Worm (Caenorhabditis elegans) whole organism, late embryonic: ENCODE data around the gene F13A7.12.

ENCODE experiments used
- F13H6.1 ChIP-seq: sonication (generic microtip); optimal IDR thresholded peaks from 2 replicates; lab custom pipeline; 2016; ENCODE audit warnings: missing genetic modification characterization, missing compliant biosample characterization
- K09A11.1 ChIP-seq: sonication (generic microtip); optimal IDR thresholded peaks from 2 replicates; lab custom pipeline; 2017; ENCODE audit warnings: antibody characterized with exemption, mild to moderate bottlenecking, missing genetic modification characterization, missing compliant biosample characterization; ENCODE audit not compliant: insufficient read depth
- ahr-1 ChIP-seq: sonication (generic microtip); optimal IDR thresholded peaks from 2 replicates; lab custom pipeline; 2016; ENCODE audit warnings: missing genetic modification characterization, missing compliant biosample characterization
- ama-1 ChIP-seq: fragments of 150-350 bp; optimal IDR thresholded peaks from 2 replicates; lab custom pipeline; 2014
- ceh-14 ChIP-seq: sonication (generic microtip); optimal IDR thresholded peaks from 2 replicates; lab custom pipeline; 2016; ENCODE audit warnings: missing genotype, missing genetic modification characterization, missing compliant biosample characterization
- ceh-19 ChIP-seq: fragments of 200-800 bp; sonication (Bioruptor generic); optimal IDR thresholded peaks from 2 replicates; lab custom pipeline; 2018; ENCODE audit warnings: mild to moderate bottlenecking, missing genetic modification characterization, missing compliant biosample characterization
- ceh-22 ChIP-seq: sonication (generic microtip); optimal IDR thresholded peaks from 2 replicates; lab custom pipeline; 2017; ENCODE audit warnings: missing biosample characterization, missing genetic modification characterization
- ceh-24 ChIP-seq: sonication (generic microtip); optimal IDR thresholded peaks from 2 replicates; lab custom pipeline; 2016; ENCODE audit warnings: mild to moderate bottlenecking, missing genetic modification characterization, missing compliant biosample characterization
- ceh-30 ChIP-seq: fragments of 150-350 bp; optimal IDR thresholded peaks from 2 replicates; lab custom pipeline; 2014; ENCODE audit warnings: missing biosample characterization, missing genetic modification characterization
- ceh-31 ChIP-seq: sonication (generic microtip); optimal IDR thresholded peaks from 2 replicates; lab custom pipeline; 2016; ENCODE audit warnings: missing genetic modification characterization, missing compliant biosample characterization
- ceh-34 ChIP-seq: sonication (generic microtip); optimal IDR thresholded peaks from 2 replicates; lab custom pipeline; 2016; ENCODE audit warnings: mild to moderate bottlenecking, missing genetic modification characterization, missing compliant biosample characterization
- ceh-45 ChIP-seq: fragments of 200-800 bp; sonication (Bioruptor generic); IDR thresholded peaks from 2 replicates; pipeline ENCODE4 v1.3.6; 2022; ENCODE audit warnings: missing genetic modification reagents, missing genetic modification characterization, missing compliant biosample characterization
- che-1 ChIP-seq: sonication (generic microtip); optimal IDR thresholded peaks from 2 replicates; lab custom pipeline; 2016; ENCODE audit warnings: mild to moderate bottlenecking, missing genetic modification characterization, missing compliant biosample characterization
- dmd-4 ChIP-seq: sonication (generic microtip); optimal IDR thresholded peaks from 2 replicates; lab custom pipeline; 2016; ENCODE audit warnings: borderline replicate concordance, missing genetic modification characterization, missing compliant biosample characterization
- elt-2 ChIP-seq: sonication (generic microtip); optimal IDR thresholded peaks from 2 replicates; lab custom pipeline; 2016; ENCODE audit warnings: missing genetic modification reagents, missing genetic modification characterization, missing compliant biosample characterization
- elt-4 ChIP-seq: sonication (generic microtip); optimal IDR thresholded peaks from 2 replicates; lab custom pipeline; 2016; ENCODE audit warnings: missing genetic modification characterization, missing compliant biosample characterization
- fkh-10 ChIP-seq: fragments of 150-350 bp; optimal IDR thresholded peaks from 2 replicates; lab custom pipeline; 2014; ENCODE audit warnings: missing biosample characterization, missing genetic modification reagents, missing genetic modification characterization
- gmeb-2 ChIP-seq: sonication (generic microtip); optimal IDR thresholded peaks from 2 replicates; lab custom pipeline; 2016; ENCODE audit warnings: missing genetic modification characterization, inconsistent platforms, missing compliant biosample characterization
- hlh-6 ChIP-seq: sonication (generic microtip); optimal IDR thresholded peaks from 2 replicates; lab custom pipeline; 2016; ENCODE audit warnings: missing genotype, missing genetic modification characterization, missing compliant biosample characterization
- hlh-8 ChIP-seq: sonication (generic microtip); optimal IDR thresholded peaks from 2 replicates; lab custom pipeline; 2016; ENCODE audit warnings: missing genotype, missing genetic modification characterization, missing compliant biosample characterization
- lin-11 ChIP-seq: fragments of 200-800 bp; sonication (Bioruptor generic); optimal IDR thresholded peaks from 2 replicates; lab custom pipeline; 2018; ENCODE audit warnings: mild to moderate bottlenecking, missing genetic modification characterization, missing compliant biosample characterization
- mec-3 ChIP-seq: sonication (generic microtip); optimal IDR thresholded peaks from 2 replicates; lab custom pipeline; 2016; ENCODE audit warnings: borderline replicate concordance, missing genetic modification characterization, missing compliant biosample characterization
- nhr-11 ChIP-seq: fragments of 150-350 bp; optimal IDR thresholded peaks from 2 replicates; lab custom pipeline; 2014; ENCODE audit warnings: missing biosample characterization, missing genetic modification characterization
- nhr-232 ChIP-seq: sonication (generic microtip); optimal IDR thresholded peaks from 2 replicates; lab custom pipeline; 2016; ENCODE audit warnings: missing genetic modification characterization, missing compliant biosample characterization
- npax-4 ChIP-seq: sonication (generic microtip); optimal IDR thresholded peaks from 2 replicates; lab custom pipeline; 2016; ENCODE audit warnings: missing genetic modification characterization, missing compliant biosample characterization
- odd-2 ChIP-seq: sonication (generic microtip); optimal IDR thresholded peaks from 2 replicates; lab custom pipeline; 2017; ENCODE audit warnings: antibody characterized with exemption, mild to moderate bottlenecking, missing genetic modification characterization, missing compliant biosample characterization
- pag-3 ChIP-seq: sonication (generic microtip); optimal IDR thresholded peaks from 2 replicates; lab custom pipeline; 2016; ENCODE audit warnings: missing compliant biosample characterization, missing genetic modification characterization, borderline replicate concordance
- pax-1 ChIP-seq: fragments of 150-350 bp; optimal IDR thresholded peaks from 2 replicates; lab custom pipeline; 2014; ENCODE audit warnings: missing biosample characterization, missing genetic modification characterization
- pha-4 ChIP-seq: fragments of 150-350 bp; optimal IDR thresholded peaks from 2 replicates; lab custom pipeline; 2018; ENCODE audit warnings: missing biosample characterization, missing genetic modification reagents, missing genetic modification characterization
- pros-1 ChIP-seq: fragments of 150-350 bp; optimal IDR thresholded peaks from 2 replicates; lab custom pipeline; 2014; ENCODE audit warnings: missing biosample characterization, missing genetic modification reagents, missing genetic modification characterization
- rnt-1 ChIP-seq: sonication (generic microtip); optimal IDR thresholded peaks from 2 replicates; lab custom pipeline; 2016; ENCODE audit warnings: missing genetic modification characterization, missing compliant biosample characterization
- syd-9 ChIP-seq: sonication (generic microtip); optimal IDR thresholded peaks from 2 replicates; lab custom pipeline; 2016; ENCODE audit warnings: mild to moderate bottlenecking, missing genetic modification characterization, moderate library complexity, missing compliant biosample characterization
- tbx-7 ChIP-seq: sonication (generic microtip); optimal IDR thresholded peaks from 2 replicates; lab custom pipeline; 2016; ENCODE audit warnings: missing genotype, missing genetic modification characterization, missing compliant biosample characterization
- unc-42 ChIP-seq: sonication (generic microtip); optimal IDR thresholded peaks from 2 replicates; lab custom pipeline; 2016; ENCODE audit warnings: missing genotype, missing genetic modification characterization, missing compliant biosample characterization
- unc-55 ChIP-seq: sonication (generic microtip); optimal IDR thresholded peaks from 2 replicates; lab custom pipeline; 2017; ENCODE audit warnings: missing biosample characterization, missing genetic modification reagents, missing genetic modification characterization
- zip-5 ChIP-seq: sonication (generic microtip); optimal IDR thresholded peaks from 2 replicates; lab custom pipeline; 2016; ENCODE audit warnings: missing genetic modification characterization, missing compliant biosample characterization
- ztf-16 ChIP-seq: sonication (generic microtip); optimal IDR thresholded peaks from 2 replicates; lab custom pipeline; 2017; ENCODE audit warnings: missing genetic modification characterization, missing compliant biosample characterization

The F13A7.12 gene

ce11 chrV:16435510-16435909 is 39.7 kb downstream of the F13A7.12 start, which contains the start of the genes F26D2.13 and F26D2.14:
Gene F26D2.13 (minus strand): TSS chrV:16435610.
Gene F26D2.14 (plus strand): TSS chrV:16435855.
- TF ChIP-seq elt-2 (tag; lab: Kevin White, UChicago) (no peak), odd-2 (tag; lab: Kevin White, UChicago) (no peak), ahr-1 (tag; lab: Kevin White, UChicago) (no peak), hlh-6 (tag; lab: Kevin White, UChicago) (no peak), ceh-45 (GFP tag; lab: Robert Waterston, UW) (no peak), nhr-232 (tag; lab: Kevin White, UChicago) (no peak), pros-1 (tag; lab: Kevin White, UChicago) (no peak), dmd-4 (no peak), elt-4 (no peak), K09A11.1 (tag; lab: Kevin White, UChicago) (no peak), ceh-19 (GFP tag; lab: Kevin White, UChicago) (no peak), pha-4 (tag; lab: Kevin White, UChicago) (no peak), ceh-24 (tag; lab: Kevin White, UChicago) (no peak), mec-3 (no peak), pag-3 (tag; lab: Kevin White, UChicago) (no peak), unc-55 (GFP tag; lab: Kevin White, UChicago) (no peak)

DNA sequence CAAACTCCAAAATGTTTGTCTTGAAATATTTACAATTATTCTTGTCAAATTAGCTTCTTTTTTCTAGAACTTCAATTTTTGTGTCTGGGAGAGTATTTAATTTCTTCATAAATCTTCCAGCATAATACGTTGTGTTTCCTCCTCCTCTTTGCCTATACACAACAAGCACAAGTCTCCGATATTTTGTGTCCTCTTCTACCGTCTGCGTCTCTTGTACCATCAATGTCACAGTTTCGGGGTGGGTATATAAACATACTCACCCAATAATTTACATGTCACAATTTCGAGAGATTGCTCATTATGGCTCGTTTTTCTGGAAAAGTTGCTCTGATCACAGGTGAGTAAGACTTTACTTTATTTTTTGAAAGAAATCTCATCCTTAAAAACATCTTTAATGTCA is 41.7 kb downstream of the F13A7.12 start, which contains the start of gene F26D2.15:
TSS of gene F26D2.15 (plus strand) at position 301 of the 400 bp plus-strand sequence.
- TF ChIP-seq che-1 (no peak), gmeb-2 (tag; lab: Kevin White, UChicago) (no peak), pros-1 (tag; lab: Kevin White, UChicago) (no peak), zip-5 (tag; lab: Kevin White, UChicago) (no peak), fkh-10 (no peak), ceh-30 (tag; lab: Kevin White, UChicago) (no peak)

DNA sequence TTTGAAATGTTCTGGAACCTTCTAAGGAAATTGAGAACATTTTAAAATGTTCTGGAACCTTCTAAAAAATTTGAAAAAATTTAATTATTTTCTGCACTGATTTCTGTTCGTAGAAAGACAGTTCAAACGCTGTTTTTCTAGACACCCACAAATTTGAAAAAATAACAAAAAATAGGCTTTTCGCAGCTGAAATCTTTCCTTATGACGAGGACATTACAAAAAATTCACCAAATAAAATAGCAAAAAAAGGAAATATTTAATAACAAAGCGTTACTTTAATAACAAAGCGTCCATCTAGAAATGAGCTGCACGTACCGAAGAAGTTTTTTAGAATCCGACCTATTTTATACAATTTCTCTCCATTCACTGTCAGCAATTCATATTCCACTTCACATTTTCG is 47.8 kb downstream of the F13A7.12 start, which contains the start of gene srh-141:
TSS of gene srh-141 (plus strand) at position 301 of the 400 bp plus-strand sequence.
- no peak for TF ChIP-seq npax-4
- TF ChIP-seq pros-1 (tag; lab: Kevin White, UChicago), result no peak
- no peak for TF ChIP-seq dmd-4
- no peak for TF ChIP-seq pax-1 (tag; lab: Kevin White, UChicago)
- no peak for TF ChIP-seq syd-9 (tag; lab: Kevin White, UChicago)
- TF ChIP-seq elt-2 (tag; lab: Kevin White, UChicago), result no peak
- TF ChIP-seq ceh-45 (GFP tag; lab: Robert Waterston, UW), result no peak
- TF ChIP-seq hlh-8 (tag; lab: Kevin White, UChicago), result no peak
- TF ChIP-seq rnt-1 (tag; lab: Kevin White, UChicago), result no peak
- no peak for TF ChIP-seq ceh-19 (GFP tag; lab: Kevin White, UChicago)
- no peak for TF ChIP-seq ceh-22
- TF ChIP-seq ceh-14 (tag; lab: Kevin White, UChicago), result no peak
- TF ChIP-seq tbx-7 (tag; lab: Kevin White, UChicago), result no peak
- no peak for TF ChIP-seq ztf-16 (tag; lab: Kevin White, UChicago)

ce11 chrV:16445676-16446075 is 49.8 kb downstream of the F13A7.12 start, which contains the start of gene T08G3.6:
Gene T08G3.6 (plus strand): TSS chrV:16445976.
- no peak for TF ChIP-seq ceh-14 (tag; lab: Kevin White, UChicago)
- TF ChIP-seq zip-5 (tag; lab: Kevin White, UChicago), result no peak
- no peak for TF ChIP-seq che-1
- no peak for TF ChIP-seq lin-11 (tag; lab: Kevin White, UChicago)
- no peak for TF ChIP-seq ceh-31 (tag; lab: Kevin White, UChicago)
- no peak for TF ChIP-seq F13H6.1 (tag; lab: Kevin White, UChicago)
- no peak for TF ChIP-seq elt-2 (tag; lab: Kevin White, UChicago)
- no peak for TF ChIP-seq unc-42 (tag; lab: Kevin White, UChicago)
- TF ChIP-seq odd-2 (tag; lab: Kevin White, UChicago), result no peak
- TF ChIP-seq ama-1 (lab: Kevin White, UChicago), result no peak
- no peak for TF ChIP-seq ceh-34 (tag; lab: Kevin White, UChicago)
- TF ChIP-seq nhr-11 (tag; lab: Kevin White, UChicago), result no peak
- TF ChIP-seq, all 69 proteins: peak for 0
